Fruit fly (Drosophila melanogaster) whole organism, wandering third instar larva: ENCODE results near the gene kmr.

Source experiments
- Abd-B ChIP-seq: fragments of >200 bp; optimal IDR thresholded peaks from 2 replicates; lab custom pipeline; 2017; ENCODE audit warnings: missing biosample characterization, missing genetic modification characterization
- CG32264 ChIP-seq: fragments of 200-800 bp; sonication (Bioruptor generic); optimal IDR thresholded peaks from 2 replicates; lab custom pipeline; 2016; ENCODE audit warnings: missing biosample characterization, missing genetic modification characterization
- CG9705 ChIP-seq: fragments of 200-800 bp; sonication (Bioruptor generic); optimal IDR thresholded peaks from 2 replicates; lab custom pipeline; 2018; ENCODE audit warnings: missing biosample characterization, mild to moderate bottlenecking, missing genetic modification characterization
- CrebA ChIP-seq: fragments of 200-800 bp; sonication (Bioruptor generic); optimal IDR thresholded peaks from 2 replicates; lab custom pipeline; 2016; ENCODE audit warnings: missing biosample characterization, mild to moderate bottlenecking, missing genetic modification characterization, borderline replicate concordance
- Dfd ChIP-seq: fragments of >200 bp; optimal IDR thresholded peaks from 2 replicates; lab custom pipeline; 2017; ENCODE audit warnings: missing biosample characterization, missing genetic modification characterization
- Dif ChIP-seq: fragments of 200-275, 200-300 bp; sonication (Bioruptor generic); optimal IDR thresholded peaks from 2 replicates; lab custom pipeline; 2018; ENCODE audit warnings: missing biosample characterization, missing genetic modification characterization; ENCODE audit not compliant: partially characterized antibody
- GATAd ChIP-seq: sonication (Bioruptor generic); optimal IDR thresholded peaks from 2 replicates; lab custom pipeline; 2016; ENCODE audit warnings: missing biosample characterization, missing genetic modification characterization
- HLH106 ChIP-seq: fragments of 200-800 bp; optimal IDR thresholded peaks from 3 replicates; lab custom pipeline; 2019; ENCODE audit warnings: missing biosample characterization, mild to moderate bottlenecking, missing genetic modification characterization, moderate library complexity
- Hnf4 ChIP-seq: fragments of 200-800 bp; sonication (Bioruptor generic); optimal IDR thresholded peaks from 2 replicates; lab custom pipeline; 2016; ENCODE audit warnings: missing biosample characterization, mild to moderate bottlenecking, missing genetic modification characterization
- Hr78 ChIP-seq: fragments of >200 bp; optimal IDR thresholded peaks from 2 replicates; lab custom pipeline; 2017; ENCODE audit warnings: missing biosample characterization, missing genetic modification characterization
- Hr83 ChIP-seq: fragments of 200-300 bp; sonication (Bioruptor generic); optimal IDR thresholded peaks from 2 replicates; lab custom pipeline; 2016; ENCODE audit warnings: missing biosample characterization, mild to moderate bottlenecking, missing genetic modification characterization, moderate library complexity; ENCODE audit not compliant: poor library complexity, severe bottlenecking
- Jra ChIP-seq: sonication (Bioruptor generic); optimal IDR thresholded peaks from 2 replicates; lab custom pipeline; 2016; ENCODE audit warnings: missing biosample characterization, missing genetic modification characterization
- Mio ChIP-seq: sonication (Bioruptor generic); optimal IDR thresholded peaks from 2 replicates; lab custom pipeline; 2016; ENCODE audit warnings: missing biosample characterization, missing genetic modification characterization
- Myc ChIP-seq: fragments of >200 bp; optimal IDR thresholded peaks from 2 replicates; lab custom pipeline; 2017
- N ChIP-seq: fragments of >200 bp; optimal IDR thresholded peaks from 2 replicates; lab custom pipeline; 2018; ENCODE audit warnings: missing biosample characterization, missing external identifiers, missing genetic modification characterization
- OdsH ChIP-seq: fragments of 200-800 bp; sonication (Bioruptor generic); optimal IDR thresholded peaks from 2 replicates; lab custom pipeline; 2016; ENCODE audit warnings: missing biosample characterization, mild to moderate bottlenecking, missing genetic modification characterization
- Rel ChIP-seq, 2 experiments: fragments of 200-800 bp; sonication (Bioruptor generic) in 1 of 2; optimal IDR thresholded peaks; 2 replicates in 1 of 2; 3 replicates in 1 of 2; lab custom pipeline; 2016 to 2019; ENCODE audit warnings: mild to moderate bottlenecking in 2 of 2, missing biosample characterization in 2 of 2, missing genetic modification characterization in 2 of 2, moderate library complexity in 1 of 2
- Sp1 ChIP-seq: fragments of 200-800 bp; sonication (Bioruptor generic); optimal IDR thresholded peaks from 3 replicates; lab custom pipeline; 2019; ENCODE audit warnings: missing biosample characterization, mild to moderate bottlenecking, missing genetic modification characterization, moderate library complexity
- Vsx2 ChIP-seq: fragments of 200-300, 225-300 bp; sonication (Bioruptor generic); optimal IDR thresholded peaks from 2 replicates; lab custom pipeline; 2018; ENCODE audit warnings: missing biosample characterization, missing genetic modification characterization; ENCODE audit not compliant: partially characterized antibody
- br ChIP-seq: fragments of 200-800 bp; sonication (Bioruptor generic); optimal IDR thresholded peaks from 2 replicates; lab custom pipeline; 2016; ENCODE audit warnings: missing biosample characterization, missing genetic modification characterization
- brk ChIP-seq: fragments of 200-800 bp; sonication (Bioruptor generic); optimal IDR thresholded peaks from 2 replicates; lab custom pipeline; 2016; ENCODE audit warnings: missing biosample characterization, mild to moderate bottlenecking, missing genetic modification characterization
- dl ChIP-seq, 2 experiments: fragments of 175-275, 200-275 bp in 1 of 2; fragments of 200-275 bp in 1 of 2; sonication (Bioruptor generic); optimal IDR thresholded peaks; lab custom pipeline; 2018; ENCODE audit warnings: mild to moderate bottlenecking in 2 of 2, missing biosample characterization in 2 of 2, missing genetic modification characterization in 2 of 2, moderate library complexity in 2 of 2; ENCODE audit not compliant: partially characterized antibody in 2 of 2, insufficient read depth in 1 of 2
- dmrt93B ChIP-seq: fragments of 200-800 bp; sonication (Bioruptor generic); optimal IDR thresholded peaks from 2 replicates; lab custom pipeline; 2018; ENCODE audit warnings: missing biosample characterization, mild to moderate bottlenecking, missing genetic modification characterization
- dsf ChIP-seq: sonication (Bioruptor generic); optimal IDR thresholded peaks from 2 replicates; lab custom pipeline; 2016; ENCODE audit warnings: missing biosample characterization, missing genetic modification characterization, borderline replicate concordance
- ey ChIP-seq: fragments of 200-800 bp; sonication (Bioruptor generic); optimal IDR thresholded peaks from 2 replicates; lab custom pipeline; 2016; ENCODE audit warnings: missing biosample characterization, missing genetic modification characterization
- foxo ChIP-seq, 2 experiments: fragments of 200-800 bp; sonication (Bioruptor generic); optimal IDR thresholded peaks; 2 replicates in 1 of 2; 3 replicates in 1 of 2; lab custom pipeline; 2016 to 2017; ENCODE audit warnings: missing biosample characterization in 2 of 2, missing genetic modification characterization in 2 of 2
- fru ChIP-seq: fragments of 200-800 bp; sonication (Bioruptor generic); optimal IDR thresholded peaks from 3 replicates; lab custom pipeline; 2016; ENCODE audit warnings: missing biosample characterization, mild to moderate bottlenecking, missing genetic modification characterization
- h ChIP-seq: fragments of 200-800 bp; sonication (Bioruptor generic); optimal IDR thresholded peaks from 3 replicates; lab custom pipeline; 2016; ENCODE audit warnings: missing biosample characterization, mild to moderate bottlenecking, missing genetic modification characterization
- jim ChIP-seq: fragments of 175-275, 200-325 bp; sonication (Bioruptor generic); optimal IDR thresholded peaks from 2 replicates; lab custom pipeline; 2016; ENCODE audit warnings: missing biosample characterization, mild to moderate bottlenecking, missing genetic modification characterization
- lola ChIP-seq: fragments of >200 bp; optimal IDR thresholded peaks from 2 replicates; lab custom pipeline; 2017; ENCODE audit warnings: missing biosample characterization, missing genetic modification characterization
- pan ChIP-seq: fragments of >200 bp; optimal IDR thresholded peaks from 2 replicates; lab custom pipeline; 2017
- psq ChIP-seq: fragments of 200-800 bp; sonication (Bioruptor generic); optimal IDR thresholded peaks from 3 replicates; lab custom pipeline; 2017; ENCODE audit warnings: missing biosample characterization, mild to moderate bottlenecking, missing genetic modification characterization, moderate library complexity
- rgr ChIP-seq: fragments of 200-800 bp; sonication (Bioruptor generic); optimal IDR thresholded peaks from 3 replicates; lab custom pipeline; 2016; ENCODE audit warnings: missing biosample characterization, mild to moderate bottlenecking, missing genetic modification characterization
- sage ChIP-seq: fragments of 200-800 bp; sonication (Bioruptor generic); optimal IDR thresholded peaks from 2 replicates; lab custom pipeline; 2016; ENCODE audit warnings: missing biosample characterization, mild to moderate bottlenecking, missing genetic modification characterization
- sv ChIP-seq: fragments of 200-800 bp; sonication (Bioruptor generic); optimal IDR thresholded peaks from 3 replicates; lab custom pipeline; 2016; ENCODE audit warnings: missing biosample characterization, missing genetic modification characterization
- tai ChIP-seq: sonication (Bioruptor generic); optimal IDR thresholded peaks from 2 replicates; lab custom pipeline; 2016; ENCODE audit warnings: missing biosample characterization, missing genetic modification characterization
- usp ChIP-seq: fragments of >200 bp; optimal IDR thresholded peaks from 2 replicates; lab custom pipeline; 2017; ENCODE audit warnings: missing biosample characterization, missing genetic modification characterization
- woc ChIP-seq: sonication (Bioruptor generic); optimal IDR thresholded peaks from 2 replicates; lab custom pipeline; 2016; ENCODE audit warnings: missing biosample characterization, mild to moderate bottlenecking, missing genetic modification characterization

kmr gene

DNA sequence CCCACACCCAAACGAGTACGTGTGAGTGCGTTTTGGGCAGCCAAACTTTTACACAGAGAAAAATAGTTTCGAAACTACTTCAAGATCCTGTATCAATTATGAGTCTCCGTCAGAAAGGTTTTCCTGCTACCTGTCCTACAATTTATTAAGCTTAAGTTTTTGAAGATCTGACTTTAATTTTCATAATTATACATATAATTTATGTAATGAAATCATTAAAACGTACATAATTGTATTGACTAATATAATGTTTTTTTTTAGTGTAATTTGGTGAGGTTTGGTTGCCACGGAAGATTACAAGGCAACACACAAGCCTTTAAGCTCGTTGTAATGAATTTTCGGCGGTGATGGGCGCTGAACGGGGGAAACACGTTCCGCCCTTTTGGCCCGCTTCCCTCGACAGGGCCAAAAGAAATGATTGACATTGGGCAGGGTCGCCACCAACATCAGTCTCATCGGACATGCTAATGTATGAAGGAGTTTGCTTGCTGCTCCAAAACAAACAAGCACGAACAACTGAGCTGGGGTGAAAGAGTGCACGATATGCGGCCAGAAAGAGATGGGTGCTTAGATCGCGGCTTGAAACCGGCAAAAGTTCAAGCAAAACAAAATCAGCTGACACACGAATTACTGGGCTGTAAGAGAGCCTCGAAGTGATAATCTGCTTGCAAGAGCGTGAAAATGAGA is 79.1 kb downstream of the kmr start (continued):
- TF ChIP-seq dl (GFP tag; optimal IDR thresholded peaks at IDR 0.05; lab: Kevin White, UChicago; ENCODE audit: insufficient read depth in 1 of 2, partially characterized antibody in 2 of 2) (no peak), foxo (GFP tag; optimal IDR thresholded peaks at IDR 0.05; lab: Kevin White, UChicago) (peak in 1 of 2 experiments; percentile 69), CrebA (GFP tag; lab: Kevin White, UChicago) (no peak), Rel (GFP tag; optimal IDR thresholded peaks at IDR 0.05; lab: Kevin White, UChicago) (no peak), Rel (tag; optimal IDR thresholded peaks at IDR 0.05; lab: Kevin White, UChicago) (no peak), Abd-B (GFP tag; lab: Kevin White, UChicago) (no peak), br (GFP tag; lab: Kevin White, UChicago) (no peak), OdsH (GFP tag; lab: Kevin White, UChicago) (no peak), Dif (GFP tag; lab: Kevin White, UChicago) (peak; percentile 25), CG9705 (GFP tag; lab: Kevin White, UChicago) (peak; percentile 19), dsf (no peak), fru (GFP tag; lab: Kevin White, UChicago) (peak; percentile 30), Hnf4 (no peak), HLH106 (tag; lab: Kevin White, UChicago) (peak; percentile 68)

DNA sequence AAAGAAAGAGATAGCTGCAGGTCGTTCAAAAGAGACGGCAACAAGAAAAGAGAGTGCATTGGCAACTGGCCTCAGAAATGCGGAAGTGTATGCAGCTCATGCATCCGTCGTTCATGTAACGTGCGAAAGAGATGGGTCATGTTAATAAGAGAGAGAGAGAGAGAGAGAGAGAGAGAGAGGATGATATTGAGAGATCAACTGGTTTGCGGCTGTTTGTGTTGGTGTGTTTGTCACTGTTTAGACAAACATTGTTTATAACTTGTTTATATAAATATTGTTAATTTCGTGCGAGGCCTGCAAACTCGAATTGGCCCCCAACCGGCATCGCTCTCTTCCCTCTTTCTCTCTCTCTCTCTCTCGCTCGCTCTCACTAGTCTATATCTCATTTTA is 79.7 kb downstream of the kmr start:
- peak in 1 of 2 experiments; percentile 44 for TF ChIP-seq dl (GFP tag; optimal IDR thresholded peaks at IDR 0.05; lab: Kevin White, UChicago; ENCODE audit: insufficient read depth in 1 of 2, partially characterized antibody in 2 of 2)
- peak; percentile 60 for TF ChIP-seq Dif (GFP tag; lab: Kevin White, UChicago)
- TF ChIP-seq fru (GFP tag; lab: Kevin White, UChicago): peak; percentile 19
- TF ChIP-seq CrebA (GFP tag; lab: Kevin White, UChicago): no peak
- peak; percentile 36 for TF ChIP-seq Vsx2 (GFP tag; lab: Kevin White, UChicago)
- no peak for TF ChIP-seq usp (GFP tag; lab: Kevin White, UChicago)

DNA sequence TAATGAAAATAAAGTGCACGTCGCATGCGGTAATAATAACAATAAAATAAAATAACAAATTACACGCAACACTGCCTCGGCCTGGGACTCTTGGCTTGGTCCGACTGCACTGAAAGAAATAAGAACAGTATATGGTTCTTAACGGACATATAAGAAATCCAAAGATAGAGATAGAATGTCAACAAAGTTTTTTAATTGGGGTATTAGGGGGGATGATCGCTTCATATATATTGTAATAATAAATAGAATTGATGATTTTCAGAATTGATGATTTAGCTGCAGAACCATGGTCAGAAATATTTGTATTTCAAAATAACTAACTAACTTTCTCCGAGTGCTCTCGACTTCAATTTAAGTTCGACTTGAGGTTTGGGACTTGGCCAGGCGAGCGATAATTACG is 81.1 kb downstream of the kmr start:
- no peak for TF ChIP-seq Hr78 (GFP tag; lab: Kevin White, UChicago)
- TF ChIP-seq psq (GFP tag; lab: Kevin White, UChicago): peak; percentile 34
- TF ChIP-seq woc: no peak
- no peak for TF ChIP-seq Rel (GFP tag; optimal IDR thresholded peaks at IDR 0.05; lab: Kevin White, UChicago)
- TF ChIP-seq Rel (tag; optimal IDR thresholded peaks at IDR 0.05; lab: Kevin White, UChicago): no peak
- TF ChIP-seq usp (GFP tag; lab: Kevin White, UChicago): no peak
- TF ChIP-seq HLH106 (tag; lab: Kevin White, UChicago): peak; percentile 59
- TF ChIP-seq CG9705 (GFP tag; lab: Kevin White, UChicago): no peak
- TF ChIP-seq Sp1 (GFP tag; lab: Kevin White, UChicago): peak; percentile 63
- peak; percentile 6 for TF ChIP-seq ey (GFP tag; lab: Kevin White, UChicago)
- TF ChIP-seq h: peak; percentile 52
- TF ChIP-seq Jra (GFP tag; lab: Kevin White, UChicago): no peak
- TF ChIP-seq dl (GFP tag; optimal IDR thresholded peaks at IDR 0.05; lab: Kevin White, UChicago; ENCODE audit: insufficient read depth in 1 of 2, partially characterized antibody in 2 of 2): no peak
- TF ChIP-seq Mio (GFP tag; lab: Kevin White, UChicago): no peak
- no peak for TF ChIP-seq sage (GFP tag; lab: Kevin White, UChicago)
- TF ChIP-seq CrebA (GFP tag; lab: Kevin White, UChicago): no peak
- peak; percentile 14 for TF ChIP-seq OdsH (GFP tag; lab: Kevin White, UChicago)
- no peak for TF ChIP-seq CG32264 (GFP tag; lab: Kevin White, UChicago)
- no peak for TF ChIP-seq sv (GFP tag; lab: Kevin White, UChicago)
- TF ChIP-seq Dif (GFP tag; lab: Kevin White, UChicago): no peak
- peak in 1 of 2 experiments; percentile 69 for TF ChIP-seq foxo (GFP tag; optimal IDR thresholded peaks at IDR 0.05; lab: Kevin White, UChicago)
- TF ChIP-seq dmrt93B (GFP tag; lab: Kevin White, UChicago): peak; percentile 27
- no peak for TF ChIP-seq lola (GFP tag; lab: Kevin White, UChicago)
- TF ChIP-seq jim (GFP tag; lab: Kevin White, UChicago): no peak
- TF ChIP-seq GATAd (GFP tag; lab: Kevin White, UChicago): no peak
- TF ChIP-seq Hr83 (GFP tag; lab: Kevin White, UChicago): no peak
- TF ChIP-seq fru (GFP tag; lab: Kevin White, UChicago): peak; percentile 66
- no peak for TF ChIP-seq rgr (GFP tag; lab: Kevin White, UChicago)
- no peak for TF ChIP-seq N (GFP tag; lab: Kevin White, UChicago)
- TF ChIP-seq Abd-B (GFP tag; lab: Kevin White, UChicago): no peak
- TF ChIP-seq pan: no peak
- peak; percentile 10 for TF ChIP-seq br (GFP tag; lab: Kevin White, UChicago)
- no peak for TF ChIP-seq Myc (lab: Kevin White, UChicago)
- TF ChIP-seq brk (GFP tag; lab: Kevin White, UChicago): no peak
- TF ChIP-seq Hnf4: no peak
- TF ChIP-seq Dfd (GFP tag; lab: Kevin White, UChicago): no peak
- no peak for TF ChIP-seq tai
- no peak for TF ChIP-seq Vsx2 (GFP tag; lab: Kevin White, UChicago)
- TF ChIP-seq dsf: no peak
